Worm (Caenorhabditis elegans) whole organism, early embryonic: ENCODE measurements around the gene tag-244.

Experiments used
- B0310.2 ChIP-seq: sonication (generic microtip); optimal IDR thresholded peaks from 2 replicates; lab custom pipeline; 2016; ENCODE audit warnings: mild to moderate bottlenecking, missing genetic modification characterization, missing compliant biosample characterization
- F13C5.2 ChIP-seq: sonication (generic microtip); optimal IDR thresholded peaks from 2 replicates; lab custom pipeline; 2017; ENCODE audit warnings: mild to moderate bottlenecking, missing genetic modification characterization, inconsistent platforms, missing compliant biosample characterization
- aly-1 ChIP-seq: sonication (generic microtip); optimal IDR thresholded peaks from 2 replicates; lab custom pipeline; 2016; ENCODE audit warnings: missing genetic modification characterization, missing compliant biosample characterization
- ama-1 ChIP-seq: fragments of 150-350 bp; optimal IDR thresholded peaks from 2 replicates; lab custom pipeline; 2014
- ceh-13 ChIP-seq: fragments of 200-800 bp; sonication (Bioruptor generic); optimal IDR thresholded peaks from 2 replicates; lab custom pipeline; 2018; ENCODE audit warnings: mild to moderate bottlenecking, missing genetic modification characterization, missing compliant biosample characterization
- ceh-36 ChIP-seq: sonication (generic microtip); optimal IDR thresholded peaks from 2 replicates; lab custom pipeline; 2016; ENCODE audit warnings: missing genetic modification characterization, inconsistent platforms, missing compliant biosample characterization
- ets-7 ChIP-seq: sonication (generic microtip); optimal IDR thresholded peaks from 2 replicates; lab custom pipeline; 2016; ENCODE audit warnings: missing genotype, missing genetic modification characterization, missing compliant biosample characterization
- flt-1 ChIP-seq: fragments of 200-800 bp; sonication (Bioruptor generic); IDR thresholded peaks from 2 replicates; pipeline ENCODE4 v1.3.6; 2022; ENCODE audit warnings: missing genetic modification characterization, missing compliant biosample characterization
- hmbx-1 ChIP-seq: sonication (generic microtip); optimal IDR thresholded peaks from 2 replicates; lab custom pipeline; 2016; ENCODE audit warnings: mild to moderate bottlenecking, missing genetic modification characterization, missing compliant biosample characterization
- hmg-4 ChIP-seq: fragments of 200-800 bp; sonication (Bioruptor generic); optimal IDR thresholded peaks from 2 replicates; lab custom pipeline; 2018; ENCODE audit warnings: mild to moderate bottlenecking, missing genetic modification characterization, missing compliant biosample characterization
- hnd-1 ChIP-seq: sonication (generic microtip); optimal IDR thresholded peaks from 2 replicates; lab custom pipeline; 2016; ENCODE audit warnings: missing genetic modification characterization, missing compliant biosample characterization
- pes-1 ChIP-seq: fragments of 200-800 bp; sonication (Bioruptor generic); IDR thresholded peaks from 2 replicates; pipeline ENCODE4 v1.3.6; 2022; ENCODE audit warnings: missing genetic modification reagents, missing genetic modification characterization, missing compliant biosample characterization
- scrt-1 ChIP-seq: fragments of 200-800 bp; sonication (Bioruptor generic); IDR thresholded peaks from 2 replicates; pipeline ENCODE4 v1.3.6; 2022; ENCODE audit warnings: missing genetic modification characterization, missing compliant biosample characterization
- sea-1 ChIP-seq: fragments of 200-800 bp; sonication (Bioruptor generic); conservative IDR thresholded peaks from 2 replicates; pipeline ENCODE4 v1.3.6; 2022; ENCODE audit warnings: missing genetic modification characterization, missing compliant biosample characterization
- tbx-11 ChIP-seq: fragments of 200-800 bp; sonication (Bioruptor generic); IDR thresholded peaks from 2 replicates; pipeline ENCODE4 v1.3.6; 2022; ENCODE audit warnings: missing genetic modification characterization, missing compliant biosample characterization
- tbx-37 ChIP-seq: fragments of 200-800 bp; sonication (Bioruptor generic); conservative IDR thresholded peaks from 2 replicates; pipeline ENCODE4 v1.3.6; 2022; ENCODE audit warnings: missing genetic modification reagents, missing genetic modification characterization, missing compliant biosample characterization
- tra-4 ChIP-seq: sonication (generic microtip); optimal IDR thresholded peaks from 2 replicates; lab custom pipeline; 2017; ENCODE audit warnings: missing genetic modification characterization, missing compliant biosample characterization

tag-244 gene

ce11 chrIV:1597018-1597417 is 46.3 kb downstream of the tag-244 start, which contains the start of gene ced-2:
Gene ced-2, plus strand, starts transcription at chrIV:1597318.
- TF ChIP-seq tbx-37: no peak
- no peak for TF ChIP-seq ets-7

DNA sequence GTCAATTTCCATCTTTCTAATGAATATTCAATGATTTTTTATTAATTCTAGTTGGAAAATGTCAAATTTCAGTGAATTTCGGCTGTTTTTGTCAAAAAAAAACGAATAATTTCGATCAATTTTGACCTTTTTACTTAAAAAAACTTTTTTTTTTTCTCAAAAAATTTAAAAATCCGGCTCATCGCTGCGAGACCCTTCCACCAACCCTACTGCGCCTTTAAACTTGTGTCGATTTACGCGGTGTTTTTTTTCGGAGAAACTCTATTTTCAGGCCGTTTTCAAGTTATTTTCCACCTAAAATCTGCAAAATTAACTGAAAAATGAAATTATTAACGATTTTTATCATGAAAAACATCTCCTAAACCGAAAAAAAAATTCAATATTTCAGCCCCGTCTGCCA is 50.1 kb downstream of the tag-244 start:
- no peak for TF ChIP-seq hmg-4 (GFP tag; lab: Kevin White, UChicago)
- TF ChIP-seq tbx-11: no peak
- TF ChIP-seq sea-1: no peak
- no peak for TF ChIP-seq F13C5.2 (tag; lab: Kevin White, UChicago)
- TF ChIP-seq flt-1: no peak
- TF ChIP-seq ceh-36 (tag; lab: Kevin White, UChicago): no peak
- TF ChIP-seq ets-7: no peak
- no peak for TF ChIP-seq aly-1 (tag; lab: Kevin White, UChicago)
- no peak for TF ChIP-seq scrt-1 (GFP tag; lab: Robert Waterston, UW)
- no peak for TF ChIP-seq pes-1 (GFP tag; lab: Robert Waterston, UW)
- TF ChIP-seq B0310.2 (tag; lab: Kevin White, UChicago): no peak
- TF ChIP-seq ceh-13 (GFP tag; lab: Kevin White, UChicago): no peak
- no peak for TF ChIP-seq tbx-37
- TF ChIP-seq hnd-1 (tag; lab: Kevin White, UChicago): no peak
- TF ChIP-seq ama-1 (lab: Kevin White, UChicago): no peak

DNA sequence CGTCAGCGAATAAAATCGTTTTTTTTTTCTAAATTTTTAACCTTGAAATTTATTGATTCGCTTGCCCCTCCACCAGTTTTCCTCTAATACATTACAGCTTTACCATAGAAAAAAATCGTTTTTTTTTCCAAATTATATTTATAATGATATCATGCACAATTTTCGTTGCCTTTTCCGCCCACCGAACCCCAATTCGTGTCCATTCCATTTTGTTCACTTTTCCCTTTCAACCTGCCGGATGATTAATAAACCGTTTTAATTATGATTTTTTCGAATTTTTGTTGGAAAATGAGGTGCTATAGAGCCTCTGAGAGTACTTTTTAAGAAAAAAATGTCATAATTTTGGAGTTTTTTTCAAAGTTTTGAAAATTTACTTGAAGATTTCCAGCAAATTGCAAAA is 50.7 kb downstream of the tag-244 start, which contains the start of gene set-23:
set-23 (plus strand) TSS at position 301 of the 400 bp plus-strand sequence.
- TF ChIP-seq ama-1 (lab: Kevin White, UChicago) (no peak), pes-1 (GFP tag; lab: Robert Waterston, UW) (no peak), scrt-1 (GFP tag; lab: Robert Waterston, UW) (no peak), tbx-37 (no peak), aly-1 (tag; lab: Kevin White, UChicago) (no peak), ets-7 (no peak), ceh-36 (tag; lab: Kevin White, UChicago) (no peak), hmbx-1 (tag; lab: Kevin White, UChicago) (no peak), flt-1 (no peak), ceh-13 (GFP tag; lab: Kevin White, UChicago) (no peak), hmg-4 (GFP tag; lab: Kevin White, UChicago) (no peak), tra-4 (tag; lab: Kevin White, UChicago) (no peak)
